Worm (Caenorhabditis elegans) whole organism, midembryonic: ENCODE results near the gene aqp-6.

Source experiments
- T22C8.4 ChIP-seq: fragments of 200-800 bp; sonication (Bioruptor generic); IDR thresholded peaks from 2 replicates; pipeline ENCODE4 v1.3.6; 2022; ENCODE audit warnings: missing genetic modification characterization, missing compliant biosample characterization
- cog-1 ChIP-seq: sonication (generic microtip); optimal IDR thresholded peaks from 2 replicates; lab custom pipeline; 2016; ENCODE audit warnings: missing genetic modification characterization, missing compliant biosample characterization
- flt-1 ChIP-seq: fragments of 200-800 bp; sonication (Bioruptor generic); IDR thresholded peaks from 2 replicates; pipeline ENCODE4 v1.3.6; 2022; ENCODE audit warnings: missing genetic modification characterization, missing compliant biosample characterization
- klf-2 ChIP-seq: fragments of 200-800 bp; sonication (Bioruptor generic); conservative IDR thresholded peaks from 2 replicates; pipeline ENCODE4 v1.3.6; 2022; ENCODE audit warnings: missing genetic modification reagents, missing genetic modification characterization, missing compliant biosample characterization
- med-1 ChIP-seq: sonication (generic microtip); optimal IDR thresholded peaks from 2 replicates; lab custom pipeline; 2017; ENCODE audit warnings: missing genetic modification characterization, mild to moderate bottlenecking, missing compliant biosample characterization, antibody characterized with exemption, missing genetic modification reagents; ENCODE audit not compliant: insufficient read depth
- ref-1 ChIP-seq: fragments of 200-800 bp; sonication (Bioruptor generic); conservative IDR thresholded peaks from 2 replicates; pipeline ENCODE4 v1.3.6; 2022; ENCODE audit warnings: missing genetic modification reagents, missing genetic modification characterization, missing compliant biosample characterization
- tab-1 ChIP-seq: fragments of 200-800 bp; sonication (Bioruptor generic); IDR thresholded peaks from 2 replicates; pipeline ENCODE4 v1.3.6; 2022; ENCODE audit warnings: missing genetic modification characterization, missing compliant biosample characterization
- ztf-23 ChIP-seq: fragments of 200-800 bp; sonication (Bioruptor generic); IDR thresholded peaks from 2 replicates; pipeline ENCODE4 v1.3.6; 2022; ENCODE audit warnings: missing genetic modification reagents, missing genetic modification characterization, missing compliant biosample characterization
- ztf-29 ChIP-seq: fragments of 200-800 bp; sonication (Bioruptor generic); IDR thresholded peaks from 2 replicates; pipeline ENCODE4 v1.3.6; 2022; ENCODE audit warnings: missing genetic modification reagents, missing genetic modification characterization, missing compliant biosample characterization

aqp-6 gene

ce11 chrV:10648146-10648545, at the start of gene aqp-6:
Gene aqp-6 (plus strand): TSS chrV:10648446.
- TF ChIP-seq tab-1 (GFP tag; lab: Robert Waterston, UW), result no peak
- TF ChIP-seq T22C8.4, result no peak
- no peak for TF ChIP-seq cog-1 (tag; lab: Kevin White, UChicago)
- no peak for TF ChIP-seq med-1 (GFP tag; lab: Kevin White, UChicago)
- TF ChIP-seq flt-1 (GFP tag; lab: Robert Waterston, UW), result no peak
- TF ChIP-seq ztf-29 (GFP tag; lab: Robert Waterston, UW), result no peak
- no peak for TF ChIP-seq ref-1 (GFP tag; lab: Robert Waterston, UW)
- no peak for TF ChIP-seq ztf-23 (GFP tag; lab: Robert Waterston, UW)
- TF ChIP-seq klf-2 (GFP tag; lab: Robert Waterston, UW), result no peak

- TF ChIP-seq T22C8.4, result no peak
- TF ChIP-seq ref-1 (GFP tag; lab: Robert Waterston, UW), result no peak
These were observed 49.5 kb upstream of the aqp-6 start, which contains the start of gene scpl-4 for ce11 chrV:10598670-10599154. Gene scpl-4 (plus strand): TSS chrV:10599104.

ce11 chrV:10602051-10602937, 46.0 kb upstream of the aqp-6 start, which contains the start of gene H27A22.1:
Gene H27A22.1 (plus strand): TSS chrV:10602555.
- TF ChIP-seq klf-2 (GFP tag; lab: Robert Waterston, UW), result no peak
- no peak for TF ChIP-seq tab-1 (GFP tag; lab: Robert Waterston, UW)
- no peak for TF ChIP-seq T22C8.4
- no peak for TF ChIP-seq ztf-29 (GFP tag; lab: Robert Waterston, UW)
- TF ChIP-seq ref-1 (GFP tag; lab: Robert Waterston, UW), result no peak
- no peak for TF ChIP-seq flt-1 (GFP tag; lab: Robert Waterston, UW)
- no peak for TF ChIP-seq cog-1 (tag; lab: Kevin White, UChicago)
- no peak for TF ChIP-seq ztf-23 (GFP tag; lab: Robert Waterston, UW)
- TF ChIP-seq med-1 (GFP tag; lab: Kevin White, UChicago), result no peak

- no peak for TF ChIP-seq med-1 (GFP tag; lab: Kevin White, UChicago)
- TF ChIP-seq ref-1 (GFP tag; lab: Robert Waterston, UW), result no peak
- no peak for TF ChIP-seq ztf-29 (GFP tag; lab: Robert Waterston, UW)
- TF ChIP-seq flt-1 (GFP tag; lab: Robert Waterston, UW), result no peak
- TF ChIP-seq tab-1 (GFP tag; lab: Robert Waterston, UW), result no peak
- no peak for TF ChIP-seq ztf-23 (GFP tag; lab: Robert Waterston, UW)
- TF ChIP-seq T22C8.4, result no peak
- TF ChIP-seq cog-1 (tag; lab: Kevin White, UChicago), result no peak
These were observed 32.8 kb upstream of the aqp-6 start, which contains the start of gene H09F14.1 for ce11 chrV:10615496-10615895. Gene H09F14.1 (minus strand): TSS chrV:10615596.

- TF ChIP-seq ztf-23 (GFP tag; lab: Robert Waterston, UW), result no peak
- no peak for TF ChIP-seq T22C8.4
- TF ChIP-seq cog-1 (tag; lab: Kevin White, UChicago), result no peak
- TF ChIP-seq flt-1 (GFP tag; lab: Robert Waterston, UW), result no peak
- no peak for TF ChIP-seq med-1 (GFP tag; lab: Kevin White, UChicago)
- no peak for TF ChIP-seq ztf-29 (GFP tag; lab: Robert Waterston, UW)
- TF ChIP-seq ref-1 (GFP tag; lab: Robert Waterston, UW), result no peak
- no peak for TF ChIP-seq tab-1 (GFP tag; lab: Robert Waterston, UW)
- TF ChIP-seq klf-2 (GFP tag; lab: Robert Waterston, UW), result no peak
These were observed 17.7 kb upstream of the aqp-6 start for ce11 chrV:10630497-10630896.

- no peak for TF ChIP-seq med-1 (GFP tag; lab: Kevin White, UChicago)
- no peak for TF ChIP-seq ref-1 (GFP tag; lab: Robert Waterston, UW)
- no peak for TF ChIP-seq ztf-23 (GFP tag; lab: Robert Waterston, UW)
These were observed 15.5 kb upstream of the aqp-6 start, which contains the start of gene mab-23 for ce11 chrV:10632758-10633157. Gene mab-23 (plus strand): TSS chrV:10633058.

- TF ChIP-seq cog-1 (tag; lab: Kevin White, UChicago) (no peak), T22C8.4 (no peak), ztf-23 (GFP tag; lab: Robert Waterston, UW) (no peak), tab-1 (GFP tag; lab: Robert Waterston, UW) (no peak), flt-1 (GFP tag; lab: Robert Waterston, UW) (no peak), med-1 (GFP tag; lab: Kevin White, UChicago) (no peak), ref-1 (GFP tag; lab: Robert Waterston, UW) (no peak), klf-2 (GFP tag; lab: Robert Waterston, UW) (no peak), ztf-29 (GFP tag; lab: Robert Waterston, UW) (no peak)
These were observed 12.5 kb upstream of the aqp-6 start, which contains the start of gene kvs-2 for ce11 chrV:10635722-10636121. Gene kvs-2 (plus strand): TSS chrV:10636022.

- TF ChIP-seq med-1 (GFP tag; lab: Kevin White, UChicago), result no peak
- no peak for TF ChIP-seq klf-2 (GFP tag; lab: Robert Waterston, UW)
- no peak for TF ChIP-seq T22C8.4
- no peak for TF ChIP-seq ref-1 (GFP tag; lab: Robert Waterston, UW)
- no peak for TF ChIP-seq cog-1 (tag; lab: Kevin White, UChicago)
- TF ChIP-seq ztf-29 (GFP tag; lab: Robert Waterston, UW), result no peak
- TF ChIP-seq ztf-23 (GFP tag; lab: Robert Waterston, UW), result no peak
- no peak for TF ChIP-seq flt-1 (GFP tag; lab: Robert Waterston, UW)
- no peak for TF ChIP-seq tab-1 (GFP tag; lab: Robert Waterston, UW)
These were observed 7.3 kb upstream of the aqp-6 start for ce11 chrV:10640977-10641376.
